Worm (Caenorhabditis elegans) whole organism, L4 larva: ENCODE measurements around the gene fbxb-62.

Experiments
- F26F4.8 ChIP-seq: fragments of 200-800 bp; sonication (Bioruptor generic); conservative IDR thresholded peaks from 2 replicates; pipeline ENCODE4 v1.3.6; 2022; ENCODE audit warnings: missing genetic modification characterization, missing compliant biosample characterization
- R02D3.7 ChIP-seq: fragments of 150-350 bp; sonication (generic microtip); optimal IDR thresholded peaks from 3 replicates; lab custom pipeline; 2014; ENCODE audit warnings: missing biosample characterization, missing genetic modification characterization
- ceh-82 ChIP-seq: sonication (generic microtip); optimal IDR thresholded peaks from 2 replicates; lab custom pipeline; 2017; ENCODE audit warnings: missing biosample characterization, missing genetic modification characterization
- nhr-11 ChIP-seq: fragments of 150-350 bp; optimal IDR thresholded peaks from 2 replicates; lab custom pipeline; 2014; ENCODE audit warnings: missing biosample characterization, missing genetic modification characterization
- zag-1 ChIP-seq: fragments of 150-350 bp; optimal IDR thresholded peaks from 2 replicates; lab custom pipeline; 2014; ENCODE audit warnings: missing biosample characterization, missing genetic modification characterization

DNA sequence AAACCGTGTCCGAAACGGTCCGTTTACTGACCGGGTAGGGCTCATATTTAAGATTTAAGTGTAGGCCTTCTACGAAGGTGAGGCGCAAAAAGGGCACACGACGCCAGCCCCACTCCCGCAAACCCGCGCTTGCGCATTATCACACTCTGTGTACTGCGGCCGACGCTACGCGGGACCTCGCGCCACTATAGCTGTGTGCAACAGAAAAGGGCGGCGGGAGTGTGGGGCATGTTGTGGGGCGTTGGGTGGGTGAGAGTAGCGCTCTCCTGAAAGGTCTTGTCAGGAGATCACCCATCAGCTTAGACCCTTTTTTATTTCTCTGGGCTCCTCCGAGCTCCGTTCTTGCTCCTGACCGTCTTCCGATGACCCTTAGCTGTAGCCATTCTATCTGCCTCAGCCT is 6.3 kb upstream of the fbxb-62 start:
- no peak for TF ChIP-seq zag-1
- TF ChIP-seq ceh-82 (tag; lab: Kevin White, UChicago) = no peak
- no peak for TF ChIP-seq nhr-11 (tag; lab: Kevin White, UChicago)
- no peak for TF ChIP-seq R02D3.7 (tag; lab: Kevin White, UChicago)
- TF ChIP-seq F26F4.8 (GFP tag; lab: Robert Waterston, UW) = no peak
